Worm (Caenorhabditis elegans) whole organism, L2 larva: ENCODE measurements around the gene gpc-1.

Experiments
- C34F6.9 ChIP-seq: fragments of 150-350 bp; optimal IDR thresholded peaks from 2 replicates; lab custom pipeline; 2014; ENCODE audit warnings: missing biosample characterization, missing genetic modification characterization
- F13H6.1 ChIP-seq: sonication (generic microtip); optimal IDR thresholded peaks from 2 replicates; lab custom pipeline; 2016; ENCODE audit warnings: missing genetic modification characterization, missing compliant biosample characterization
- R02D3.7 ChIP-seq: fragments of 150-350 bp; optimal IDR thresholded peaks from 2 replicates; lab custom pipeline; 2014; ENCODE audit warnings: missing biosample characterization, missing genetic modification characterization
- aly-2 ChIP-seq: fragments of 150-350 bp; optimal IDR thresholded peaks from 2 replicates; lab custom pipeline; 2014; ENCODE audit warnings: missing biosample characterization, missing genetic modification characterization
- blmp-1 ChIP-seq: sonication (generic microtip); optimal IDR thresholded peaks from 2 replicates; lab custom pipeline; 2017; ENCODE audit warnings: missing genetic modification characterization, mild to moderate bottlenecking, missing compliant biosample characterization, antibody characterized with exemption, moderate library complexity; ENCODE audit not compliant: insufficient read depth
- ceh-82 ChIP-seq: fragments of 150-350 bp; optimal IDR thresholded peaks from 2 replicates; lab custom pipeline; 2014; ENCODE audit warnings: missing biosample characterization, missing genetic modification characterization
- crh-2 ChIP-seq: sonication (generic microtip); optimal IDR thresholded peaks from 2 replicates; lab custom pipeline; 2017; ENCODE audit warnings: missing biosample characterization, missing genetic modification characterization
- egl-27 ChIP-seq: sonication (generic microtip); optimal IDR thresholded peaks from 3 replicates; lab custom pipeline; 2017; ENCODE audit warnings: missing biosample characterization, missing genetic modification reagents, missing genetic modification characterization
- elt-1 ChIP-seq: fragments of 150-350 bp; optimal IDR thresholded peaks from 2 replicates; lab custom pipeline; 2014; ENCODE audit warnings: missing biosample characterization, missing genetic modification characterization
- elt-3 ChIP-seq: sonication (generic microtip); optimal IDR thresholded peaks from 2 replicates; lab custom pipeline; 2017; ENCODE audit warnings: missing biosample characterization, missing genetic modification characterization
- fos-1 ChIP-seq: fragments of 150-350 bp; optimal IDR thresholded peaks from 2 replicates; lab custom pipeline; 2014; ENCODE audit warnings: missing biosample characterization, missing genetic modification characterization
- gmeb-1 ChIP-seq: fragments of 150-350 bp; optimal IDR thresholded peaks from 2 replicates; lab custom pipeline; 2014; ENCODE audit warnings: missing biosample characterization, missing genetic modification characterization
- lin-11 ChIP-seq: fragments of 150-350 bp; sonication (generic microtip); optimal IDR thresholded peaks from 2 replicates; lab custom pipeline; 2014; ENCODE audit warnings: missing biosample characterization, missing genetic modification characterization, inconsistent platforms, mixed read lengths
- lin-13 ChIP-seq: fragments of 150-350 bp; optimal IDR thresholded peaks from 2 replicates; lab custom pipeline; 2014; ENCODE audit warnings: missing biosample characterization, missing genetic modification reagents, missing genetic modification characterization
- lin-39 ChIP-seq: fragments of 150-350 bp; optimal IDR thresholded peaks from 2 replicates; lab custom pipeline; 2014; ENCODE audit warnings: missing biosample characterization, missing genetic modification reagents, missing genetic modification characterization
- lsy-2 ChIP-seq, 2 experiments: fragments of 150-350 bp in 1 of 2; sonication (generic microtip) in 1 of 2; optimal IDR thresholded peaks; 2 replicates each; lab custom pipeline; 2014 to 2017; ENCODE audit warnings: missing biosample characterization in 2 of 2, missing genetic modification characterization in 2 of 2
- mdl-1 ChIP-seq, 2 experiments: fragments of 150-350 bp in 1 of 2; sonication (generic microtip) in 1 of 2; optimal IDR thresholded peaks; 2 replicates each; lab custom pipeline; 2017; ENCODE audit warnings: missing biosample characterization in 2 of 2, missing genetic modification characterization in 2 of 2
- nhr-10 ChIP-seq: sonication (generic microtip); optimal IDR thresholded peaks from 2 replicates; lab custom pipeline; 2017; ENCODE audit warnings: missing biosample characterization, missing genetic modification characterization
- nhr-11 ChIP-seq: fragments of 150-350 bp; optimal IDR thresholded peaks from 2 replicates; lab custom pipeline; 2014; ENCODE audit warnings: missing biosample characterization, missing genetic modification characterization
- nhr-12 ChIP-seq: fragments of 150-350 bp; optimal IDR thresholded peaks from 2 replicates; lab custom pipeline; 2014; ENCODE audit warnings: missing biosample characterization, missing genetic modification characterization
- nhr-129 ChIP-seq: fragments of 150-350 bp; optimal IDR thresholded peaks from 2 replicates; lab custom pipeline; 2014; ENCODE audit warnings: missing biosample characterization, missing genetic modification characterization
- nhr-21 ChIP-seq: fragments of 150-350 bp; optimal IDR thresholded peaks from 2 replicates; lab custom pipeline; 2014; ENCODE audit warnings: missing biosample characterization, missing genetic modification characterization
- nhr-23 ChIP-seq: fragments of 150-350 bp; optimal IDR thresholded peaks from 2 replicates; lab custom pipeline; 2014; ENCODE audit warnings: missing biosample characterization, missing genetic modification reagents, missing genetic modification characterization
- nhr-237 ChIP-seq: fragments of 150-350 bp; optimal IDR thresholded peaks from 2 replicates; lab custom pipeline; 2014; ENCODE audit warnings: missing biosample characterization, missing genetic modification characterization
- nhr-25 ChIP-seq: fragments of 150-350 bp; sonication (generic microtip); optimal IDR thresholded peaks from 3 replicates; lab custom pipeline; 2014; ENCODE audit warnings: missing biosample characterization, missing genetic modification characterization
- nhr-6 ChIP-seq: fragments of 150-350 bp; optimal IDR thresholded peaks from 2 replicates; lab custom pipeline; 2014; ENCODE audit warnings: missing biosample characterization, missing genetic modification characterization
- sem-4 ChIP-seq: fragments of 150-350 bp; optimal IDR thresholded peaks from 2 replicates; lab custom pipeline; 2014; ENCODE audit warnings: missing biosample characterization, missing genetic modification reagents, missing genetic modification characterization
- skn-1 ChIP-seq: sonication (generic microtip); optimal IDR thresholded peaks from 2 replicates; lab custom pipeline; 2017; ENCODE audit warnings: missing biosample characterization, missing genetic modification characterization
- sma-3 ChIP-seq: sonication (generic microtip); optimal IDR thresholded peaks from 2 replicates; lab custom pipeline; 2016; ENCODE audit warnings: missing genetic modification reagents, missing genetic modification characterization, missing compliant biosample characterization
- sma-9 ChIP-seq, 2 experiments: fragments of 150-350 bp in 1 of 2; sonication (generic microtip) in 1 of 2; optimal IDR thresholded peaks; 2 replicates each; lab custom pipeline; 2014 to 2016; ENCODE audit warnings: missing genetic modification characterization in 2 of 2, mild to moderate bottlenecking in 1 of 2, missing biosample characterization in 1 of 2, missing compliant biosample characterization in 1 of 2, missing genetic modification reagents in 1 of 2, moderate library complexity in 1 of 2
- unc-39 ChIP-seq: fragments of 150-350 bp; optimal IDR thresholded peaks from 2 replicates; lab custom pipeline; 2014; ENCODE audit warnings: missing biosample characterization, missing genetic modification characterization
- zag-1 ChIP-seq: fragments of 150-350 bp; optimal IDR thresholded peaks from 2 replicates; lab custom pipeline; 2014; ENCODE audit warnings: missing biosample characterization, missing genetic modification characterization

Gene gpc-1

DNA sequence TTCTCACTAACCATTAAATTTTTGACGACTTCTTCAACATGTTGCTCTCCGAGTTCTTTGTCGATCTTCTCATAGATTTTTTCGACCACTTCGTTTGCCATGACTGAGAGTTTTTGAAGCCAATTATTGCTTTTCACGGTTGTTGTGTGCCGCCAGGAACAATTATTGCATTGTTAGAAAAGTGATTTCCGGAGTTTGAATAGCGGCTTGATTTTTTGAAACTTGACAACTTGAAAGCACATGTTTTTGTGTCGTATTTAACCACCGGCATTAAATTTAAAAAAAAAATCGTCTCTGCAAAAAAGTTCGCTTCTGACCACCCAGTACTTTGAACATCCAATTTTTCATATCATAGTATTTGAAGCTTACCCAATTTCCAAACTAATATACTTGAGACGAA is 38.7 kb downstream of the gpc-1 start, which contains the start of gene C52G5.3:
TSS of gene C52G5.3 (minus strand) at position 101 of the 400 bp plus-strand sequence.
- no peak for TF ChIP-seq C34F6.9
- TF ChIP-seq lin-11 (tag; lab: Kevin White, UChicago): no peak
- TF ChIP-seq nhr-6 (tag; lab: Kevin White, UChicago): no peak
- TF ChIP-seq lin-13 (GFP tag; lab: Kevin White, UChicago): no peak
- no peak for TF ChIP-seq zag-1 (tag; lab: Kevin White, UChicago)
- no peak for TF ChIP-seq egl-27 (tag; lab: Kevin White, UChicago)
- no peak for TF ChIP-seq unc-39 (tag; lab: Kevin White, UChicago)
- TF ChIP-seq elt-3 (tag; lab: Kevin White, UChicago): no peak
- no peak for TF ChIP-seq nhr-10 (tag; lab: Kevin White, UChicago)
- TF ChIP-seq nhr-21 (tag; lab: Kevin White, UChicago): no peak
- no peak for TF ChIP-seq sma-9 (GFP tag; optimal IDR thresholded peaks at IDR 0.05; lab: Kevin White, UChicago)
- TF ChIP-seq sma-9 (tag; optimal IDR thresholded peaks at IDR 0.05; lab: Kevin White, UChicago): no peak
- no peak for TF ChIP-seq ceh-82 (tag; lab: Kevin White, UChicago)

DNA sequence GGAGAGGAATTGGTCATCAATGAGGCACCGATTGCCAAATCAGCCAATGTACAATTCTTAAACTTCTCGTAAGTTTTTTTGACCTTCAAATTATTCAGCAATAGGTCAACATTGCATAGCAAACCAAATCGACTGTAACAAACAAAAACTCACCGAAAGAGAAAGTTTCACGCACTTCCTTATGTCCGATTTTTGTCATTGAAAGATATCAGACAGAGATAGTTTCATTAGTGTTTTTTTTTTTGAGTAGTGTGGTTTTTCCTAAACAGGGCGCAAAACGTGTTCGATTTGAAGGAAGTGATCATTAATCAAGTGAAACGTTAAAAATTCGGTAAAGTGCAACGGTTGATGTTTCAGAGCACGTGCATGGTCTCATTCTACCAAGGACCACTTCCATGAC is 40.6 kb downstream of the gpc-1 start:
- peak; percentile 34 for TF ChIP-seq egl-27 (tag; lab: Kevin White, UChicago)
- no peak for TF ChIP-seq skn-1 (tag; lab: Kevin White, UChicago)
- peak in 1 of 2 experiments; percentile 13 for TF ChIP-seq mdl-1 (tag; optimal IDR thresholded peaks at IDR 0.05; lab: Kevin White, UChicago)
- peak; percentile 85 for TF ChIP-seq nhr-25 (tag; lab: Kevin White, UChicago)
- TF ChIP-seq sma-3 (GFP tag; lab: Kevin White, UChicago): no peak
- no peak for TF ChIP-seq nhr-21 (tag; lab: Kevin White, UChicago)
- no peak for TF ChIP-seq crh-2 (tag; lab: Kevin White, UChicago)
- TF ChIP-seq aly-2 (tag; lab: Kevin White, UChicago): no peak
- TF ChIP-seq sem-4 (tag; lab: Kevin White, UChicago): peak; percentile 32
- peak; percentile 89 for TF ChIP-seq blmp-1
- TF ChIP-seq zag-1 (tag; lab: Kevin White, UChicago): no peak
- TF ChIP-seq sma-9 (GFP tag; optimal IDR thresholded peaks at IDR 0.05; lab: Kevin White, UChicago): peak; percentile 48
- no peak for TF ChIP-seq sma-9 (tag; optimal IDR thresholded peaks at IDR 0.05; lab: Kevin White, UChicago)

DNA sequence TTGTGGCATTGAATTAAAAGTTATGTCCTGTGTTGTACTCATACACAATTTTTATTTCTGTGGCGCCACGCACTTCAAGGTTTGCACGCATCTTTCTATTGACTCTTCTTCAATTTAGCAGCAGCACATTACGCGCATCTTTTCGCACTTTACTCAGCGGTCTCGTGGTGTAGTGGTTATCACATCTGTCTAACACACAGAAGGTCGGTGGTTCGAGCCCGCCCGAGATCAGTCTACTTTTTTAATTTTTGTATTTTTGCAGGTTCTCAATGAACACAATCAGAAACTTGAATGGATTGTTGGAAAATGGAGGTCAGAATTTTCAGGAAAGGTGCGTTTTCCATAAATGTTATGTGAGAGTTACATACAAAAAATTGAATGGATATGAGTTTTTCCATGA is 41.3 kb downstream of the gpc-1 start:
- TF ChIP-seq mdl-1 (tag; optimal IDR thresholded peaks at IDR 0.05; lab: Kevin White, UChicago): peak in 1 of 2 experiments; percentile 9
- TF ChIP-seq crh-2 (tag; lab: Kevin White, UChicago): peak; percentile 20
- TF ChIP-seq gmeb-1 (tag; lab: Kevin White, UChicago): peak; percentile 48
- TF ChIP-seq nhr-237 (tag; lab: Kevin White, UChicago): no peak
- no peak for TF ChIP-seq nhr-6 (tag; lab: Kevin White, UChicago)
- TF ChIP-seq nhr-25 (tag; lab: Kevin White, UChicago): peak; percentile 45
- TF ChIP-seq blmp-1: no peak
- TF ChIP-seq R02D3.7: no peak
- no peak for TF ChIP-seq nhr-12
- peak; percentile 22 for TF ChIP-seq C34F6.9
- peak; percentile 51 for TF ChIP-seq sma-9 (GFP tag; optimal IDR thresholded peaks at IDR 0.05; lab: Kevin White, UChicago)
- TF ChIP-seq sma-9 (tag; optimal IDR thresholded peaks at IDR 0.05; lab: Kevin White, UChicago): no peak
- TF ChIP-seq lin-39 (tag; lab: Kevin White, UChicago): no peak
- TF ChIP-seq nhr-129 (tag; lab: Kevin White, UChicago): peak; percentile 73
- TF ChIP-seq egl-27 (tag; lab: Kevin White, UChicago): no peak
- peak; percentile 3 for TF ChIP-seq fos-1 (tag; lab: Kevin White, UChicago)
- peak; percentile 2 to 41 for TF ChIP-seq lsy-2 (tag; optimal IDR thresholded peaks at IDR 0.05; lab: Kevin White, UChicago)
- TF ChIP-seq elt-1 (tag; lab: Kevin White, UChicago): no peak
- TF ChIP-seq sma-3 (GFP tag; lab: Kevin White, UChicago): peak; percentile 45
- TF ChIP-seq nhr-21 (tag; lab: Kevin White, UChicago): peak; percentile 8
- TF ChIP-seq nhr-11 (tag; lab: Kevin White, UChicago): no peak
- TF ChIP-seq sem-4 (tag; lab: Kevin White, UChicago): no peak
- no peak for TF ChIP-seq nhr-23 (tag; lab: Kevin White, UChicago)
- peak; percentile 49 for TF ChIP-seq F13H6.1
- no peak for TF ChIP-seq lin-13 (GFP tag; lab: Kevin White, UChicago)

DNA sequence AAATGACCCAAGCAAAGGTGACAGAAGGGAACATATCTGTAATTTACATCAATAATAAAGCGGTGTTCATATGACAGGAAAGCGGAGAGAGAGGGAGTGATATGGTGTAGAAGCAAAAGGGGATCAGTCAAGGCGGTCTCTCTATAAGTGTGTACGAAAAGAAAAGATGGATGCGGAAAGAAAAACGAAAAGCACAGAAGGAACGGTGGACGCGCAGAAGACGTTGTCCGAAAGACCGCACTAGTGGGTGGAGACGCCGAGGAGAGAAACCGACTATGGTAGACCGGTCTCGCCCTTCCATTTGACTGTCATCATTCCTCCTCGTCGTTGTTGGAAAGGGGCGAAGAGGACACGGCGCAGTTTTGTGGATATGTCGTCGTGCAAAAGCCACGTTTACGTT is 41.8 kb downstream of the gpc-1 start, which contains the start of gene C52G5.2:
TSS of gene C52G5.2 (plus strand) at position 301 of the 400 bp plus-strand sequence.
- no peak for TF ChIP-seq lsy-2 (tag; optimal IDR thresholded peaks at IDR 0.05; lab: Kevin White, UChicago)
- no peak for TF ChIP-seq sma-3 (GFP tag; lab: Kevin White, UChicago)
